Fruit fly (Drosophila melanogaster) whole organism, prepupa: Measurements from ENCODE around the gene CG15506.

Experiments
- CG11294 ChIP-seq: fragments of 200-800 bp; sonication (Bioruptor generic); IDR thresholded peaks from 2 replicates; pipeline ENCODE4 v1.3.6; 2022; ENCODE audit warnings: missing biosample characterization, missing genetic modification characterization
- CG1621 ChIP-seq: fragments of 200-800 bp; sonication (Bioruptor generic); optimal IDR thresholded peaks from 3 replicates; lab custom pipeline; 2018; ENCODE audit warnings: missing biosample characterization, mild to moderate bottlenecking, missing genetic modification characterization
- CG3032 ChIP-seq: fragments of 200-800 bp; optimal IDR thresholded peaks from 2 replicates; lab custom pipeline; 2019; ENCODE audit warnings: missing biosample characterization, mild to moderate bottlenecking, missing genetic modification characterization, moderate library complexity
- CG6792 ChIP-seq: fragments of 200-800 bp; sonication (Bioruptor generic); optimal IDR thresholded peaks from 3 replicates; lab custom pipeline; 2016; ENCODE audit warnings: missing biosample characterization, missing genetic modification characterization
- Lpt ChIP-seq: fragments of 200-800 bp; sonication (Bioruptor generic); optimal IDR thresholded peaks from 3 replicates; lab custom pipeline; 2016; ENCODE audit warnings: missing biosample characterization, missing genetic modification characterization
- OdsH ChIP-seq: fragments of 200-800 bp; sonication (Bioruptor generic); optimal IDR thresholded peaks from 3 replicates; lab custom pipeline; 2016; ENCODE audit warnings: missing biosample characterization, missing genetic modification characterization
- esn ChIP-seq: fragments of 200-800 bp; sonication (Bioruptor generic); optimal IDR thresholded peaks from 2 replicates; lab custom pipeline; 2016; ENCODE audit warnings: missing biosample characterization, mild to moderate bottlenecking, missing genetic modification characterization, moderate library complexity
- fd85E ChIP-seq: fragments of 200-800 bp; sonication (Bioruptor generic); optimal IDR thresholded peaks from 3 replicates; lab custom pipeline; 2016; ENCODE audit warnings: missing biosample characterization, missing genetic modification characterization
- salr ChIP-seq, 2 experiments: fragments of 200-800 bp; sonication (Bioruptor generic); optimal IDR thresholded peaks; 3 replicates each; lab custom pipeline; 2016 to 2018; ENCODE audit warnings: missing biosample characterization in 2 of 2, missing genetic modification characterization in 2 of 2, mild to moderate bottlenecking in 1 of 2

- TF ChIP-seq CG3032 (tag; lab: Kevin White, UChicago) (no peak), CG11294 (no peak), CG6792 (GFP tag; lab: Kevin White, UChicago) (no peak), OdsH (GFP tag; lab: Kevin White, UChicago) (no peak), CG1621 (no peak), esn (no peak), salr (GFP tag; optimal IDR thresholded peaks at IDR 0.05; lab: Kevin White, UChicago) (no peak), fd85E (GFP tag; lab: Kevin White, UChicago) (no peak), Lpt (GFP tag; lab: Kevin White, UChicago) (no peak)
Observed at dm6 chr3R:29699220-29699619, 19.2 kb upstream of the CG15506 start.
